Fruit fly (Drosophila melanogaster) whole organism, larva: ENCODE results near the gene CG13123.

Experiments
- noc ChIP-seq: fragments of 200-800 bp; sonication (Bioruptor generic); optimal IDR thresholded peaks from 3 replicates; lab custom pipeline; 2019; ENCODE audit warnings: missing biosample characterization, mild to moderate bottlenecking, missing genetic modification characterization, moderate library complexity

Gene CG13123

DNA sequence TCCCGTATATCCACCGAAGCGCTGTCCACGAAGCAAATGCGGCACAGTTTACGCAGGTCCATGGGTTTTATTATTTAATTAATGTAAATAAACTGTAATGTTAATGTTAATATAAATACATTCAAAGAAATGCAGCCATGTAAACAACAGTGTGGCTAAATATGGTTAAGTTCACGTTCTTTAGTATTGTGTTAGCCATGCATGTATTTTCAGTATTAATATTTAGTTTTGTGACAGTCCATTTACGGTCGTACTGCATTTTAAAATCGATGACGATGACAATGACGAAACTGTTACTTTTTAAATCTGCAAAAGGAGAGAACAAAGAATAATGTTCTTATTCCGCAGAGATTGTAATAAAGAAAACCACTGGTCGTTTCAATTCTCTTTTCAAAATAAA, at the start of gene CG13123:
CG13123 (minus strand) TSS at position 163 of the 400 bp plus-strand sequence.
- no peak for TF ChIP-seq noc

dm6 chr2L:9836767-9837166, 43.9 kb upstream of the CG13123 start:
- no peak for TF ChIP-seq noc

- no peak for TF ChIP-seq noc
These were observed 36.0 kb upstream of the CG13123 start for dm6 chr2L:9828867-9829266.

- no peak for TF ChIP-seq noc
These were observed 2.3 kb downstream of the CG13123 start, which contains the start of gene CG4036 for dm6 chr2L:9790535-9790992. Gene CG4036 (plus strand): TSS chr2L:9790882.

- peak; percentile 72 for TF ChIP-seq noc
These were observed 6.9 kb downstream of the CG13123 start for dm6 chr2L:9785917-9786432.

dm6 chr2L:9784468-9784867, 8.4 kb downstream of the CG13123 start:
- no peak for TF ChIP-seq noc

- TF ChIP-seq noc, result no peak
These were observed 9.8 kb downstream of the CG13123 start for dm6 chr2L:9783130-9783529.

DNA sequence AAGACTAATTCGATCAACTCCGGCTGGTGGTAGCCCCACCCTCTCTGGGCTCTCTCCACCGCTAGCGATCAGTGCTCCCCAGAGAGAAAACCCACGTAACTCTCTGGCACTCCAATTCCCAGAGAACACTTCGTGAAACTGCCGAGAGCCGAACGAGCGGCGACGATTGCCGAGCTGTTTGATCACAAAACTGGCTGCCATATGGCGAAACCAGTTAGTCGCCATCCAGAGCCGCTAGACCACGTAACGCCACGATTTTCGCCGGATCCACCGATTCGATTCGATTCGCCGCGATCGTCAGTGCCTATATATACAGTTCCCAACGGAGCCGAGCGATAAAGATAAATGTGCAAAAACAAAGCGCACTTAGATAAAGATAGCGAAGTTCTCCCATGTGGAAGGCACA, 10.7 kb downstream of the CG13123 start, which contains the start of gene IP3K1:
IP3K1 (plus strand) TSS at position 209 of the 406 bp plus-strand sequence.
- peak; percentile 80 for TF ChIP-seq noc

- no peak for TF ChIP-seq noc
These were observed 13.2 kb downstream of the CG13123 start for dm6 chr2L:9779754-9780153.

dm6 chr2L:9779147-9779546, 13.8 kb downstream of the CG13123 start:
- TF ChIP-seq noc, result peak; percentile 77

dm6 chr2L:9778416-9778815, 14.5 kb downstream of the CG13123 start:
- no peak for TF ChIP-seq noc

DNA sequence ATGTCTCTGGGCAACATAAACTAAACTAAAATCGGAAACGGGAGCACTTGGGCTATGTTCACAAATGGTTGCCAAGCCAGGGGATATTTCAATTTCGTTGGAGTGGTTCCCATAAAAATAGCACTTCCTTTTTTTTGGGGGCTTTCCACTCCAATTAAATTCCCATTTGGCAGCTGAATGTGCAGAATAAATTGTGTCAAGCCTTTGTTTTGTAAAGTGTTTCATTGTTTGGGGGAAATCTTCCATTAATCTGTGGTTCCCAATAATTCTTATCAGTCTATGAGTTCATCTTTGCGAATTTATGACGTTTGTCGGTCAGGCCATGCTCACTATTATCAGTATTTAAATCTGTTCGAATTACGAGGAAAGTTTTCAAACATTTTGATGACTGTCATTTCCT, 15.0 kb downstream of the CG13123 start:
- peak; percentile 51 for TF ChIP-seq noc

DNA sequence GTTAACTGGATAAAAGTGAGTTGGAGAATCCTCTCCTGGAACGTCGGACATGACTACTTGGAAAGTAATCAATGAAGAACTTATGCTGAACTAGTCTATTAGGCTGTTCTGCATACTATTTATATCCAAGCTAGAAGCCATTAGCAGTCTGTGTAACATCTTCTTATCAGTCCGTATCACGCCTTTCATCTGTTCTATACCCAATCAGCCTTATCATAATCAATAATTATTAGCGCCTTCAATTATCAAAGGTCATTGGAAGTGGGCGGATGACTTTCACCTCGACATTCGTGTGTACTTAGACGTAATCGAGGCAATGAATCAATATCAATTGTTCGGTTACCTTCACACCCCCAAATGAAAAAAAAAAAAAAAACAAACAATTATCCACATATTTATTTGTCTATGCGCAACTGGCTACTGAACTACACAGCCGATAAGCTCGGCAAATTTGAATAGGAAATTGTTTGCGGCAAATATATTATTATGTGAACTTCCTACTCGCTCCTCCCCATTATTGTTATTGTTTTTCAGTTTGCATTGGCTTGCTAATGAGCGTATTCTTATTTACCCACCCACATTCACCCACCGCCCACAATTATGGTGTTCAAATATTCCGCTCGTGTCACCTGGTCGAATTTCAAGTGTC, 17.8 kb downstream of the CG13123 start, which contains the start of the genes ppk11 and ppk16:
ppk11 (minus strand) TSS at position 51 of the 649 bp plus-strand sequence.
ppk16 (minus strand) TSS at position 51 of the 649 bp plus-strand sequence.
- no peak for TF ChIP-seq noc

dm6 chr2L:9770896-9771295, 22.0 kb downstream of the CG13123 start, which contains the start of gene ppk18:
Gene ppk18 (minus strand): TSS chr2L:9770996.
- no peak for TF ChIP-seq noc

- TF ChIP-seq noc, result peak; percentile 58
These were observed 24.2 kb downstream of the CG13123 start, which contains the start of gene CG17633 for dm6 chr2L:9768735-9769134. Gene CG17633 (plus strand): TSS chr2L:9769060.

- TF ChIP-seq noc, result no peak
These were observed 26.1 kb downstream of the CG13123 start, which contains the start of gene CG4017 for dm6 chr2L:9766758-9767157. Gene CG4017 (plus strand): TSS chr2L:9767058.

DNA sequence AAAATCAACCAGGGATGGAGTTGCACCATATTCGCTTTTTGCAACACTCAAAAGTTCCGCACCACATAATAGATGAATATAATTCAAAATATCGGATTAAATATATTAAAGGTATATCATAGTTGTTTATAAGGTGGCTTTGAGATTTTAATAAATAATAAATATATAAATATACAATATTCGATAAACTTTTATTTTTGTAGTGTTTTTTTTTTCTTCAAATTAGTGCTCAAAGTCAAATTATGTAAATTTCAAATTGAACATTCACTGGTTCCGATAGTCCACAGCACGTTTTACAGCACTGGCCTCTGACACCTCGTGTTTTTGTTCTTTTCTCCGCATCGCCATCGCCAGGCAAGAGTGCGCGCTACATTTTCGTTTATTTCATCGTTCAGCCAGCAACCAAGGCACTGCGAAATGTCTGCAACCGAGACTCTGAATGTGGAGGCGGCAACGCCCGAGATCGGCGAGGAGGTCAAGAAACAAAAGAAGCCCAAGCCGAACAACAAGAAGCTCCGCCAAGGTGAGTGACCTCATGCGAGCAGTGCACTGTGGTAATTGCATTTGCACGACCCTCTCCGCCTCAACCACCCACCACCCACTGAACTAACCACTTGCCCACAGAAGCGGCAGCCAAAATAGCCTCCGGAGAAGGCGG, 29.6 kb downstream of the CG13123 start, which contains the start of the genes Taf11 and und:
Taf11 (minus strand) TSS at position 51 of the 658 bp plus-strand sequence.
und (plus strand) TSS at position 158 of the 658 bp plus-strand sequence.
- peak; percentile 51 for TF ChIP-seq noc
